Fruit fly (Drosophila melanogaster) whole organism, embryonic: ENCODE data around the gene CG32820.
"Not testable (repeated sequence)": the region's sequence is repeated elsewhere in the genome, so short reads cannot be mapped to it uniquely, and the experiment has no call there.

Source experiments
- CG10565 ChIP-seq: fragments of 200-800 bp; sonication (Bioruptor generic); optimal IDR thresholded peaks from 3 replicates; lab custom pipeline; 2016; ENCODE audit warnings: missing biosample characterization, mild to moderate bottlenecking, missing genetic modification characterization
- CG6689 ChIP-seq: fragments of 200-800 bp; sonication (Bioruptor generic); IDR thresholded peaks from 2 replicates; pipeline ENCODE4 v1.3.6; 2022; ENCODE audit warnings: missing biosample characterization, missing genetic modification characterization
- Dll ChIP-seq: fragments of 200-800 bp; sonication (Bioruptor generic); IDR thresholded peaks from 4 replicates; pipeline ENCODE4 v1.3.6; 2022; ENCODE audit warnings: missing biosample characterization, missing genetic modification characterization; ENCODE audit not compliant: partially characterized antibody
- Hr39 ChIP-seq: fragments of >200 bp; optimal IDR thresholded peaks from 2 replicates; lab custom pipeline; 2017
- Scr ChIP-seq: fragments of 200-800 bp; sonication (Bioruptor generic); IDR thresholded peaks from 2 replicates; pipeline ENCODE4 v1.3.6; 2022; ENCODE audit warnings: missing biosample characterization, missing genetic modification characterization; ENCODE audit not compliant: partially characterized antibody
- ato ChIP-seq: fragments of 200-800 bp; sonication (Bioruptor generic); IDR thresholded peaks from 2 replicates; pipeline ENCODE4 v1.3.6; 2022; ENCODE audit warnings: missing biosample characterization, missing genetic modification characterization; ENCODE audit not compliant: partially characterized antibody
- da ChIP-seq: fragments of 200-800 bp; sonication (Bioruptor generic); optimal IDR thresholded peaks from 2 replicates; lab custom pipeline; 2016; ENCODE audit warnings: missing biosample characterization, missing genetic modification characterization
- ftz-f1 ChIP-seq: fragments of 200-800 bp; sonication (Bioruptor generic); optimal IDR thresholded peaks from 2 replicates; lab custom pipeline; 2016; ENCODE audit warnings: missing biosample characterization, missing genetic modification characterization
- pfk ChIP-seq: fragments of 200-800 bp; sonication (Bioruptor generic); optimal IDR thresholded peaks from 2 replicates; lab custom pipeline; 2018; ENCODE audit warnings: missing biosample characterization, mild to moderate bottlenecking, missing genetic modification characterization, moderate library complexity

dm6 chrX:21615139-21615538 is at the start of gene CG32820:
- not testable (repeated sequence) for TF ChIP-seq Scr (GFP tag; lab: Robert Waterston, UW); da; CG10565 (GFP tag; lab: Kevin White, UChicago); Dll (GFP tag; lab: Robert Waterston, UW); ato (GFP tag; lab: Robert Waterston, UW); CG6689 (GFP tag; lab: Robert Waterston, UW); Hr39 (lab: Kevin White, UChicago); ftz-f1 (GFP tag; lab: Kevin White, UChicago); pfk (GFP tag; lab: Kevin White, UChicago)
